Worm (Caenorhabditis elegans) whole organism, L1 larva: Measurements from ENCODE around the gene szy-20.

Experiments used
- F16B12.6 ChIP-seq: fragments of 150-350 bp; optimal IDR thresholded peaks from 2 replicates; lab custom pipeline; 2014; ENCODE audit warnings: missing biosample characterization, missing genetic modification characterization
- Y116A8C.19 ChIP-seq: sonication (generic microtip); optimal IDR thresholded peaks from 2 replicates; lab custom pipeline; 2016; ENCODE audit warnings: missing compliant biosample characterization, missing genetic modification characterization, borderline replicate concordance
- ceh-8 ChIP-seq: fragments of 200-800 bp; sonication (Bioruptor generic); optimal IDR thresholded peaks from 2 replicates; lab custom pipeline; 2018; ENCODE audit warnings: mild to moderate bottlenecking, missing genetic modification characterization, moderate library complexity, missing compliant biosample characterization
- ceh-90 ChIP-seq: sonication (generic microtip); optimal IDR thresholded peaks from 2 replicates; lab custom pipeline; 2016; ENCODE audit warnings: missing genetic modification characterization, missing compliant biosample characterization
- dpl-1 ChIP-seq, 3 experiments: fragments of 150-350 bp in 2 of 3; sonication (generic microtip) in 1 of 3; optimal IDR thresholded peaks; 2 replicates each; lab custom pipeline; 2014 to 2017; ENCODE audit warnings: missing biosample characterization in 3 of 3, missing genetic modification characterization in 3 of 3, missing genetic modification reagents in 3 of 3
- dsc-1 ChIP-seq: sonication (generic microtip); optimal IDR thresholded peaks from 2 replicates; lab custom pipeline; 2016; ENCODE audit warnings: mild to moderate bottlenecking, missing genetic modification characterization, missing compliant biosample characterization
- efl-1 ChIP-seq, 4 experiments: fragments of 150-350 bp; optimal IDR thresholded peaks in 3 of 4; peaks in 1 of 4; 1 replicate in 1 of 4; 2 replicates in 3 of 4; lab custom pipeline; 2014; ENCODE audit warnings: missing biosample characterization in 2 of 4, missing genetic modification characterization in 2 of 4, missing genetic modification reagents in 2 of 4
- efl-3 ChIP-seq: fragments of 200-800 bp; sonication (Bioruptor generic); optimal IDR thresholded peaks from 2 replicates; lab custom pipeline; 2018; ENCODE audit warnings: mild to moderate bottlenecking, missing genetic modification characterization, missing compliant biosample characterization
- egl-13 ChIP-seq: sonication (generic microtip); optimal IDR thresholded peaks from 2 replicates; lab custom pipeline; 2016; ENCODE audit warnings: missing genotype, missing genetic modification reagents, missing genetic modification characterization, missing compliant biosample characterization
- elt-2 ChIP-seq: sonication (generic microtip); optimal IDR thresholded peaks from 2 replicates; lab custom pipeline; 2016; ENCODE audit warnings: missing genetic modification characterization, mild to moderate bottlenecking, inconsistent platforms, missing compliant biosample characterization, missing genetic modification reagents
- elt-3 ChIP-seq, 6 experiments: fragments of 150-350 bp in 1 of 6; sonication (generic microtip); optimal IDR thresholded peaks; 2 replicates each; lab custom pipeline; 2017 to 2018; ENCODE audit warnings: missing biosample characterization in 6 of 6, missing genetic modification characterization in 6 of 6, inconsistent platforms in 1 of 6
- ets-5 ChIP-seq: fragments of 200-800 bp; sonication (Bioruptor generic); IDR thresholded peaks from 2 replicates; pipeline ENCODE4 v1.3.6; 2022; ENCODE audit warnings: missing genetic modification characterization, missing compliant biosample characterization
- fkh-10 ChIP-seq: sonication (generic microtip); optimal IDR thresholded peaks from 2 replicates; lab custom pipeline; 2017; ENCODE audit warnings: missing biosample characterization, missing genetic modification reagents, missing genetic modification characterization
- fkh-4 ChIP-seq: sonication (generic microtip); optimal IDR thresholded peaks from 2 replicates; lab custom pipeline; 2016; ENCODE audit warnings: missing compliant biosample characterization, missing genetic modification characterization, borderline replicate concordance
- fkh-8 ChIP-seq: sonication (generic microtip); optimal IDR thresholded peaks from 2 replicates; lab custom pipeline; 2016; ENCODE audit warnings: mild to moderate bottlenecking, missing genetic modification characterization, missing compliant biosample characterization
- hlh-4 ChIP-seq: sonication (generic microtip); optimal IDR thresholded peaks from 2 replicates; lab custom pipeline; 2016; ENCODE audit warnings: mild to moderate bottlenecking, missing genetic modification characterization, missing compliant biosample characterization
- hpl-2 ChIP-seq: fragments of 150-350 bp; optimal IDR thresholded peaks from 2 replicates; lab custom pipeline; 2014; ENCODE audit warnings: missing biosample characterization, missing genetic modification reagents, missing genetic modification characterization
- irx-1 ChIP-seq: sonication (generic microtip); optimal IDR thresholded peaks from 2 replicates; lab custom pipeline; 2016; ENCODE audit warnings: missing genetic modification characterization, missing compliant biosample characterization
- jun-1 ChIP-seq: fragments of 150-350 bp; optimal IDR thresholded peaks from 2 replicates; lab custom pipeline; 2014; ENCODE audit warnings: missing biosample characterization, missing genetic modification reagents, missing genetic modification characterization
- lin-13 ChIP-seq: fragments of 150-350 bp; optimal IDR thresholded peaks from 2 replicates; lab custom pipeline; 2014; ENCODE audit warnings: missing biosample characterization, missing genetic modification reagents, missing genetic modification characterization
- lin-15B ChIP-seq: fragments of 150-350 bp; sonication (generic microtip); optimal IDR thresholded peaks from 3 replicates; lab custom pipeline; 2014; ENCODE audit warnings: missing biosample characterization, missing genetic modification characterization
- lin-35 ChIP-seq, 2 experiments: fragments of 150-350 bp; optimal IDR thresholded peaks; 2 replicates each; lab custom pipeline; 2014; ENCODE audit warnings: missing biosample characterization in 2 of 2, missing genetic modification characterization in 2 of 2, missing genetic modification reagents in 2 of 2
- lin-39 ChIP-seq: fragments of 150-350 bp; optimal IDR thresholded peaks from 2 replicates; lab custom pipeline; 2014; ENCODE audit warnings: missing biosample characterization, missing genetic modification reagents, missing genetic modification characterization
- lsy-2 ChIP-seq, 2 experiments: fragments of 150-350 bp; optimal IDR thresholded peaks; 2 replicates each; lab custom pipeline; 2014; ENCODE audit warnings: missing biosample characterization in 2 of 2, missing genetic modification characterization in 2 of 2
- mdl-1 ChIP-seq, 2 experiments: fragments of 150-350 bp; optimal IDR thresholded peaks; 2 replicates each; lab custom pipeline; 2014 to 2017; ENCODE audit warnings: missing biosample characterization in 2 of 2, missing genetic modification characterization in 2 of 2, inconsistent platforms in 1 of 2
- mep-1 ChIP-seq: fragments of 150-350 bp; optimal IDR thresholded peaks from 2 replicates; lab custom pipeline; 2014; ENCODE audit warnings: missing biosample characterization, missing genetic modification characterization
- nhr-12 ChIP-seq: sonication (generic microtip); optimal IDR thresholded peaks from 2 replicates; lab custom pipeline; 2017; ENCODE audit warnings: missing biosample characterization, missing genetic modification characterization
- nhr-20 ChIP-seq: sonication (generic microtip); optimal IDR thresholded peaks from 2 replicates; lab custom pipeline; 2016; ENCODE audit warnings: mild to moderate bottlenecking, missing genetic modification characterization, missing compliant biosample characterization
- nhr-71 ChIP-seq: sonication (generic microtip); optimal IDR thresholded peaks from 2 replicates; lab custom pipeline; 2016; ENCODE audit warnings: mild to moderate bottlenecking, missing genetic modification characterization, moderate library complexity, missing compliant biosample characterization
- nhr-77 ChIP-seq: fragments of 150-350 bp; optimal IDR thresholded peaks from 2 replicates; lab custom pipeline; 2014; ENCODE audit warnings: missing biosample characterization, missing genetic modification characterization
- nhr-84 ChIP-seq: sonication (generic microtip); optimal IDR thresholded peaks from 2 replicates; lab custom pipeline; 2017; ENCODE audit warnings: missing biosample characterization, missing genetic modification characterization
- pag-3 ChIP-seq: sonication (generic microtip); optimal IDR thresholded peaks from 2 replicates; lab custom pipeline; 2017; ENCODE audit warnings: missing genetic modification characterization, mild to moderate bottlenecking, missing compliant biosample characterization, antibody characterized with exemption, borderline replicate concordance; ENCODE audit not compliant: insufficient read depth
- rnt-1 ChIP-seq: sonication (generic microtip); optimal IDR thresholded peaks from 2 replicates; lab custom pipeline; 2016; ENCODE audit warnings: mild to moderate bottlenecking, missing genetic modification characterization, moderate library complexity, missing compliant biosample characterization
- skn-1 ChIP-seq: fragments of 150-350 bp; optimal IDR thresholded peaks from 2 replicates; lab custom pipeline; 2014; ENCODE audit warnings: missing biosample characterization, missing genetic modification characterization
- snpc-4 ChIP-seq: fragments of 150-350 bp; optimal IDR thresholded peaks from 2 replicates; lab custom pipeline; 2014; ENCODE audit warnings: missing biosample characterization, missing genetic modification characterization
- sptf-1 ChIP-seq: fragments of 150-350 bp; optimal IDR thresholded peaks from 2 replicates; lab custom pipeline; 2014; ENCODE audit warnings: missing biosample characterization, missing genetic modification characterization
- sup-37 ChIP-seq: fragments of 200-800 bp; sonication (Bioruptor generic); optimal IDR thresholded peaks from 2 replicates; lab custom pipeline; 2018; ENCODE audit warnings: mild to moderate bottlenecking, missing genetic modification characterization, missing compliant biosample characterization
- tlp-1 ChIP-seq: fragments of 150-350 bp; optimal IDR thresholded peaks from 2 replicates; lab custom pipeline; 2014; ENCODE audit warnings: missing biosample characterization, missing genetic modification characterization
- unc-130 ChIP-seq: fragments of 150-350 bp; optimal IDR thresholded peaks from 2 replicates; lab custom pipeline; 2017; ENCODE audit warnings: missing biosample characterization, missing genetic modification characterization, inconsistent platforms
- unc-62 ChIP-seq: fragments of 150-350 bp; optimal IDR thresholded peaks from 2 replicates; lab custom pipeline; 2014; ENCODE audit warnings: missing biosample characterization, missing genetic modification reagents, missing genetic modification characterization
- unc-98 ChIP-seq: fragments of 200-800 bp; sonication (Bioruptor generic); IDR thresholded peaks from 2 replicates; pipeline ENCODE4 v1.3.6; 2022; ENCODE audit warnings: missing genetic modification characterization, missing compliant biosample characterization
- xbp-1 ChIP-seq: sonication (generic microtip); optimal IDR thresholded peaks from 2 replicates; lab custom pipeline; 2016; ENCODE audit warnings: missing genetic modification characterization, missing compliant biosample characterization
- zip-4 ChIP-seq: fragments of 200-800 bp; sonication (Bioruptor generic); optimal IDR thresholded peaks from 2 replicates; lab custom pipeline; 2018; ENCODE audit warnings: mild to moderate bottlenecking, missing genetic modification characterization, moderate library complexity, missing compliant biosample characterization

Gene szy-20

ce11 chrII:8994336-8994735 is 25.2 kb upstream of the szy-20 start, which contains the start of gene F44G4.1:
F44G4.1 (plus strand) TSS chrII:8994636.
- TF ChIP-seq unc-98 (GFP tag; lab: Robert Waterston, UW): no peak
- TF ChIP-seq efl-3 (GFP tag; lab: Kevin White, UChicago): no peak
- TF ChIP-seq unc-130 (tag; lab: Kevin White, UChicago): no peak
- no peak for TF ChIP-seq lin-13 (GFP tag; lab: Kevin White, UChicago)

ce11 chrII:8992780-8993179 is 23.6 kb upstream of the szy-20 start, which contains the start of gene ooc-5:
ooc-5 (plus strand) TSS chrII:8993160.
- TF ChIP-seq lsy-2 (tag; optimal IDR thresholded peaks at IDR 0.05; lab: Kevin White, UChicago): peak; percentile 84 to 97
- peak in 1 of 2 experiments; percentile 5 for TF ChIP-seq efl-1 (optimal IDR thresholded peaks at IDR 0.05; lab: Kevin White, UChicago)
- peak in 1 of 2 experiments; percentile 8 for TF ChIP-seq efl-1 (GFP tag; optimal IDR thresholded peaks at IDR 0.05 in 1 of 2; lab: Kevin White, UChicago)
- TF ChIP-seq F16B12.6: peak; percentile 74
- peak; percentile 28 for TF ChIP-seq mep-1 (tag; lab: Kevin White, UChicago)
- TF ChIP-seq skn-1: peak; percentile 1
- no peak for TF ChIP-seq nhr-71 (tag; lab: Kevin White, UChicago)
- no peak for TF ChIP-seq jun-1 (tag; lab: Kevin White, UChicago)
- no peak for TF ChIP-seq fkh-8
- TF ChIP-seq dpl-1 (GFP tag; optimal IDR thresholded peaks at IDR 0.05; lab: Kevin White, UChicago): peak in 2 of 3 experiments; percentile 8 to 41

- TF ChIP-seq tlp-1 (tag; lab: Kevin White, UChicago) (no peak), hlh-4 (tag; lab: Kevin White, UChicago) (no peak), rnt-1 (tag; lab: Kevin White, UChicago) (no peak), Y116A8C.19 (tag; lab: Kevin White, UChicago) (no peak), lin-39 (no peak), nhr-20 (tag; lab: Kevin White, UChicago) (no peak), lin-35 (GFP tag; optimal IDR thresholded peaks at IDR 0.05; lab: Kevin White, UChicago) (peak in 1 of 2 experiments; percentile 31), efl-1 (optimal IDR thresholded peaks at IDR 0.05; lab: Kevin White, UChicago) (no peak), efl-1 (GFP tag; optimal IDR thresholded peaks at IDR 0.05 in 1 of 2; lab: Kevin White, UChicago) (peak in 1 of 2 experiments; percentile 49), zip-4 (no peak), lin-13 (GFP tag; lab: Kevin White, UChicago) (no peak), ets-5 (GFP tag; lab: Robert Waterston, UW) (no peak)
Observed at ce11 chrII:8991602-8992001, 22.5 kb upstream of the szy-20 start.

ce11 chrII:8990267-8990666 is 21.1 kb upstream of the szy-20 start:
- TF ChIP-seq elt-3 (tag; optimal IDR thresholded peaks at IDR 0.05; lab: Kevin White, UChicago): no peak
- no peak for TF ChIP-seq Y116A8C.19 (tag; lab: Kevin White, UChicago)
- TF ChIP-seq unc-62: no peak
- no peak for TF ChIP-seq rnt-1 (tag; lab: Kevin White, UChicago)
- TF ChIP-seq ets-5 (GFP tag; lab: Robert Waterston, UW): no peak
- TF ChIP-seq nhr-77 (tag; lab: Kevin White, UChicago): no peak
- no peak for TF ChIP-seq dsc-1 (tag; lab: Kevin White, UChicago)
- no peak for TF ChIP-seq sup-37 (GFP tag; lab: Kevin White, UChicago)
- TF ChIP-seq hpl-2: peak; percentile 1
- TF ChIP-seq irx-1: no peak
- TF ChIP-seq nhr-12: no peak
- no peak for TF ChIP-seq unc-98 (GFP tag; lab: Robert Waterston, UW)
- TF ChIP-seq lin-35 (GFP tag; optimal IDR thresholded peaks at IDR 0.05; lab: Kevin White, UChicago): peak in 1 of 2 experiments; percentile 20
- TF ChIP-seq dpl-1 (GFP tag; optimal IDR thresholded peaks at IDR 0.05; lab: Kevin White, UChicago): no peak
- TF ChIP-seq mep-1 (tag; lab: Kevin White, UChicago): no peak
- TF ChIP-seq elt-2 (tag; lab: Kevin White, UChicago): peak; percentile 19

ce11 chrII:8989444-8989843 is 20.3 kb upstream of the szy-20 start, which contains the start of gene C18E9.9:
C18E9.9 (minus strand) TSS chrII:8989544.
- TF ChIP-seq ceh-8 (GFP tag; lab: Kevin White, UChicago): no peak
- TF ChIP-seq sptf-1 (tag; lab: Kevin White, UChicago): no peak
- TF ChIP-seq ceh-90 (tag; lab: Kevin White, UChicago): no peak
- TF ChIP-seq mdl-1 (tag; optimal IDR thresholded peaks at IDR 0.05; lab: Kevin White, UChicago): no peak
- TF ChIP-seq ets-5 (GFP tag; lab: Robert Waterston, UW): no peak
- no peak for TF ChIP-seq snpc-4
- TF ChIP-seq nhr-84 (tag; lab: Kevin White, UChicago): no peak
- TF ChIP-seq fkh-10 (GFP tag; lab: Kevin White, UChicago): no peak
- no peak for TF ChIP-seq fkh-4 (tag; lab: Kevin White, UChicago)
- TF ChIP-seq lin-15B: no peak
- no peak for TF ChIP-seq jun-1 (tag; lab: Kevin White, UChicago)
- TF ChIP-seq unc-62: no peak
- TF ChIP-seq egl-13 (tag; lab: Kevin White, UChicago): no peak
- TF ChIP-seq pag-3 (tag; lab: Kevin White, UChicago): no peak
- no peak for TF ChIP-seq xbp-1 (tag; lab: Kevin White, UChicago)
- TF ChIP-seq irx-1: no peak
